Worm (Caenorhabditis elegans): Measurements from ENCODE around the gene zipt-2.2.
"Not testable (repeated sequence)": the region's sequence is repeated elsewhere in the genome, so short reads cannot be mapped to it uniquely, and the experiment has no call there.

The zipt-2.2 gene

ce11 chrIV:4209084-4209483 lies 26.1 kb downstream of the zipt-2.2 start:
- TF ChIP-seq tlp-1 (tag; optimal IDR thresholded peaks at IDR 0.05): no peak
- peak; percentile 16 for TF ChIP-seq skn-1 (tag; optimal IDR thresholded peaks at IDR 0.05)

ce11 chrIV:4207088-4207487 lies 28.1 kb downstream of the zipt-2.2 start, which contains the start of gene osgn-1:
TSS of gene osgn-1 (plus strand) at chrIV:4207388.
- TF ChIP-seq lin-39 (tag; optimal IDR thresholded peaks at IDR 0.05) (no peak), lin-35 (GFP tag; optimal IDR thresholded peaks at IDR 0.05) (no peak)

ce11 chrIV:4204275-4204674 lies 30.9 kb downstream of the zipt-2.2 start, which contains the start of gene pax-2:
TSS of gene pax-2 (minus strand) at chrIV:4204375.
- TF ChIP-seq rnt-1 (tag; optimal IDR thresholded peaks at IDR 0.05) (no peak), fkh-8 (tag; optimal IDR thresholded peaks at IDR 0.05) (peak; percentile 21)

- TF ChIP-seq sup-37 (GFP tag; optimal IDR thresholded peaks at IDR 0.05); ceh-82 (tag; optimal IDR thresholded peaks at IDR 0.05); zag-1 (tag; optimal IDR thresholded peaks at IDR 0.05): not testable (repeated sequence)
Observed at ce11 chrIV:4197167-4197566, 38.0 kb downstream of the zipt-2.2 start, which contains the start of gene cyp-25A6. TSS of gene cyp-25A6 (plus strand) at chrIV:4197467.

ce11 chrIV:4196729-4197128 lies 38.4 kb downstream of the zipt-2.2 start, which contains the start of gene K06B9.6:
TSS of gene K06B9.6 (minus strand) at chrIV:4196829.
- TF ChIP-seq irx-1 (tag; optimal IDR thresholded peaks at IDR 0.05); lin-13 (GFP tag; optimal IDR thresholded peaks at IDR 0.05); ceh-8 (GFP tag; optimal IDR thresholded peaks at IDR 0.05): not testable (repeated sequence)

ce11 chrIV:4186099-4186498 lies 49.1 kb downstream of the zipt-2.2 start, which contains the start of gene K08D10.11:
TSS of gene K08D10.11 (minus strand) at chrIV:4186199.
- TF ChIP-seq sup-37 (GFP tag; optimal IDR thresholded peaks at IDR 0.05); pqm-1 (tag; optimal IDR thresholded peaks at IDR 0.05); elt-3 (tag; optimal IDR thresholded peaks at IDR 0.05): not testable (repeated sequence)

- TF ChIP-seq fkh-8 (tag; optimal IDR thresholded peaks at IDR 0.05): peak; percentile 16
- peak; percentile 64 to 76 for TF ChIP-seq lsy-2 (tag; optimal IDR thresholded peaks at IDR 0.05)
- TF ChIP-seq xbp-1 (tag; optimal IDR thresholded peaks at IDR 0.05): peak; percentile 42
- TF ChIP-seq dsc-1 (tag; optimal IDR thresholded peaks at IDR 0.05): peak; percentile 22
- peak; percentile 98 for TF ChIP-seq isw-1 (GFP tag; IDR thresholded peaks at IDR 0.05)
- peak; percentile 43 to 71 (median 64) for TF ChIP-seq dpl-1 (GFP tag; optimal IDR thresholded peaks at IDR 0.05)
- TF ChIP-seq snu-23 (GFP tag; optimal IDR thresholded peaks at IDR 0.05): peak; percentile 47
- TF ChIP-seq F16B12.6 (tag; optimal IDR thresholded peaks at IDR 0.05): peak; percentile 46
- peak; percentile 27 for TF ChIP-seq lin-15B (tag; optimal IDR thresholded peaks at IDR 0.05)
- peak; percentile 98 for TF ChIP-seq nhr-19 (GFP tag; conservative IDR thresholded peaks at IDR 0.05)
- peak; percentile 22 for TF ChIP-seq unc-86 (tag; optimal IDR thresholded peaks at IDR 0.05)
- TF ChIP-seq rnt-1 (tag; optimal IDR thresholded peaks at IDR 0.05): peak; percentile 62
- TF ChIP-seq nhr-47 (tag; optimal IDR thresholded peaks at IDR 0.05): peak; percentile 74
- peak; percentile 40 for TF ChIP-seq nhr-20 (tag; optimal IDR thresholded peaks at IDR 0.05)
- peak; percentile 40 for TF ChIP-seq swsn-7 (tag; optimal IDR thresholded peaks at IDR 0.05)
- TF ChIP-seq nhr-90 (tag; optimal IDR thresholded peaks at IDR 0.05; ENCODE audit: poor library complexity): peak; percentile 45
- peak; percentile 47 to 71 for TF ChIP-seq efl-1 (optimal IDR thresholded peaks at IDR 0.05)
- TF ChIP-seq efl-1 (GFP tag; optimal IDR thresholded peaks at IDR 0.05 in 1 of 2): peak; percentile 74 to 97
- TF ChIP-seq grh-1 (GFP tag; IDR thresholded peaks at IDR 0.05): peak; percentile 99
- peak; percentile 44 for TF ChIP-seq tbx-2 (tag; optimal IDR thresholded peaks at IDR 0.05)
- TF ChIP-seq egl-13 (tag; optimal IDR thresholded peaks at IDR 0.05): peak; percentile 31
- peak; percentile 92 for TF ChIP-seq mab-9 (GFP tag; IDR thresholded peaks at IDR 0.05)
- TF ChIP-seq nhr-85 (tag): peak; percentile 66
- TF ChIP-seq lin-14 (GFP tag; optimal IDR thresholded peaks at IDR 0.05): peak; percentile 45
- peak; percentile 97 for TF ChIP-seq ceh-88 (GFP tag; IDR thresholded peaks at IDR 0.05)
- TF ChIP-seq nhr-71 (tag; optimal IDR thresholded peaks at IDR 0.05): peak; percentile 74
- TF ChIP-seq lin-35 (GFP tag; optimal IDR thresholded peaks at IDR 0.05): peak; percentile 58 to 71
- TF ChIP-seq unc-98 (GFP tag; IDR thresholded peaks at IDR 0.05): peak; percentile 87
Observed at ce11 chrIV:4184767-4185166, 50.4 kb downstream of the zipt-2.2 start.
